Fruit fly (Drosophila melanogaster) whole organism, embryonic: ENCODE measurements around the gene CG32568.

Experiments used
- Antp ChIP-seq: fragments of 200-800 bp; sonication (Bioruptor generic); optimal IDR thresholded peaks from 3 replicates; lab custom pipeline; 2016; ENCODE audit warnings: missing biosample characterization, missing genetic modification characterization
- CG10366 ChIP-seq: fragments of 200-800 bp; sonication (Bioruptor generic); IDR thresholded peaks from 2 replicates; pipeline ENCODE4 v1.3.6; 2022; ENCODE audit warnings: missing biosample characterization, missing genetic modification characterization
- CG11456 ChIP-seq: fragments of 200-800 bp; sonication (Bioruptor generic); IDR thresholded peaks from 3 replicates; pipeline ENCODE4 v1.3.6; 2022; ENCODE audit warnings: missing biosample characterization, missing genetic modification characterization
- CG12299 ChIP-seq: fragments of 200-800 bp; sonication (Bioruptor generic); optimal IDR thresholded peaks from 2 replicates; lab custom pipeline; 2018; ENCODE audit warnings: missing biosample characterization, mild to moderate bottlenecking, missing genetic modification characterization
- CG13424 ChIP-seq: fragments of 200-800 bp; sonication (Bioruptor generic); optimal IDR thresholded peaks from 2 replicates; lab custom pipeline; 2019; ENCODE audit warnings: missing biosample characterization, mild to moderate bottlenecking, missing genetic modification characterization, moderate library complexity
- CG14014 ChIP-seq: fragments of 200-800 bp; sonication (Bioruptor generic); IDR thresholded peaks from 2 replicates; pipeline ENCODE4 v1.3.6; 2022; ENCODE audit warnings: missing biosample characterization, missing genetic modification characterization
- CG15011 ChIP-seq: fragments of 200-800 bp; sonication (Bioruptor generic); optimal IDR thresholded peaks from 3 replicates; lab custom pipeline; 2018; ENCODE audit warnings: missing biosample characterization, mild to moderate bottlenecking, missing genetic modification characterization
- CG15479 ChIP-seq: fragments of 200-800 bp; sonication (Bioruptor generic); optimal IDR thresholded peaks from 3 replicates; lab custom pipeline; 2019; ENCODE audit warnings: missing biosample characterization, mild to moderate bottlenecking, missing genetic modification characterization, moderate library complexity
- CG17186 ChIP-seq: fragments of 200-800 bp; sonication (Bioruptor generic); optimal IDR thresholded peaks from 3 replicates; lab custom pipeline; 2017; ENCODE audit warnings: missing biosample characterization, missing genetic modification reagents, missing genetic modification characterization
- CG17328 ChIP-seq: fragments of 200-800 bp; sonication (Bioruptor generic); IDR thresholded peaks from 2 replicates; pipeline ENCODE4 v1.3.6; 2022; ENCODE audit warnings: missing biosample characterization, missing genetic modification characterization
- CG17361 ChIP-seq: fragments of 200-800 bp; sonication (Bioruptor generic); IDR thresholded peaks from 3 replicates; pipeline ENCODE4 v1.3.6; 2022; ENCODE audit warnings: missing biosample characterization, missing genetic modification characterization
- CG17385 ChIP-seq: fragments of 200-800 bp; sonication (Bioruptor generic); optimal IDR thresholded peaks from 3 replicates; lab custom pipeline; 2018; ENCODE audit warnings: missing biosample characterization, mild to moderate bottlenecking, missing genetic modification characterization
- CG2129 ChIP-seq: fragments of 200-800 bp; sonication (Bioruptor generic); IDR thresholded peaks from 2 replicates; pipeline ENCODE4 v1.3.6; 2022; ENCODE audit warnings: missing biosample characterization, missing genetic modification characterization; ENCODE audit not compliant: partially characterized antibody
- CG31365 ChIP-seq: fragments of 200-800 bp; sonication (Bioruptor generic); optimal IDR thresholded peaks from 2 replicates; lab custom pipeline; 2018; ENCODE audit warnings: missing biosample characterization, mild to moderate bottlenecking, missing genetic modification characterization
- CG32772 ChIP-seq: fragments of 200-800 bp; sonication (Bioruptor generic); IDR thresholded peaks from 2 replicates; pipeline ENCODE4 v1.3.6; 2022; ENCODE audit warnings: missing biosample characterization, missing genetic modification characterization
- CG3847 ChIP-seq: fragments of 200-800 bp; sonication (Bioruptor generic); IDR thresholded peaks from 2 replicates; pipeline ENCODE4 v1.3.6; 2022; ENCODE audit warnings: missing biosample characterization, missing genetic modification characterization
- CG4424 ChIP-seq: fragments of 200-800 bp; sonication (Bioruptor generic); optimal IDR thresholded peaks from 3 replicates; lab custom pipeline; 2016; ENCODE audit warnings: missing biosample characterization, missing genetic modification characterization
- CG4730 ChIP-seq: fragments of 200-800 bp; sonication (Bioruptor generic); IDR thresholded peaks from 2 replicates; pipeline ENCODE4 v1.3.6; 2022; ENCODE audit warnings: missing biosample characterization, missing genetic modification characterization
- CG4820 ChIP-seq: fragments of 200-800 bp; sonication (Bioruptor generic); optimal IDR thresholded peaks from 3 replicates; lab custom pipeline; 2016; ENCODE audit warnings: missing biosample characterization, missing genetic modification characterization
- CG5245 ChIP-seq: fragments of 200-800 bp; sonication (Bioruptor generic); optimal IDR thresholded peaks from 3 replicates; lab custom pipeline; 2016; ENCODE audit warnings: missing biosample characterization, missing genetic modification characterization
- CG6854 ChIP-seq: fragments of 200-800 bp; sonication (Bioruptor generic); optimal IDR thresholded peaks from 3 replicates; lab custom pipeline; 2017; ENCODE audit warnings: missing biosample characterization, mild to moderate bottlenecking, missing genetic modification characterization
- CG7839 ChIP-seq: fragments of 200-800 bp; sonication (Bioruptor generic); optimal IDR thresholded peaks from 3 replicates; lab custom pipeline; 2018; ENCODE audit warnings: missing biosample characterization, mild to moderate bottlenecking, missing genetic modification characterization, moderate library complexity
- CG7987 ChIP-seq: fragments of 200-800 bp; sonication (Bioruptor generic); optimal IDR thresholded peaks from 2 replicates; lab custom pipeline; 2018; ENCODE audit warnings: missing biosample characterization, mild to moderate bottlenecking, missing genetic modification characterization, moderate library complexity
- CG8388 ChIP-seq: fragments of 200-800 bp; sonication (Bioruptor generic); optimal IDR thresholded peaks from 2 replicates; lab custom pipeline; 2019; ENCODE audit warnings: missing biosample characterization, mild to moderate bottlenecking, missing genetic modification characterization, moderate library complexity
- CG9817 ChIP-seq: fragments of 200-800 bp; sonication (Bioruptor generic); optimal IDR thresholded peaks from 2 replicates; lab custom pipeline; 2018; ENCODE audit warnings: missing biosample characterization, mild to moderate bottlenecking, missing genetic modification characterization, moderate library complexity
- Doc2 ChIP-seq: fragments of 200-800 bp; sonication (Bioruptor generic); IDR thresholded peaks from 2 replicates; pipeline ENCODE4 v1.3.6; 2022; ENCODE audit warnings: missing biosample characterization, missing genetic modification characterization
- Hsf ChIP-seq: fragments of 200-800 bp; sonication (Bioruptor generic); optimal IDR thresholded peaks from 3 replicates; lab custom pipeline; 2016; ENCODE audit warnings: missing biosample characterization, missing genetic modification characterization
- Lpt ChIP-seq: fragments of >200 bp; optimal IDR thresholded peaks from 2 replicates; lab custom pipeline; 2018; ENCODE audit warnings: missing biosample characterization, missing genetic modification characterization
- NFAT ChIP-seq: fragments of 200-800 bp; sonication (Bioruptor generic); IDR thresholded peaks from 2 replicates; pipeline ENCODE4 v1.3.6; 2022; ENCODE audit warnings: missing biosample characterization, missing genetic modification characterization
- Optix ChIP-seq: fragments of 200-800 bp; sonication (Bioruptor generic); IDR thresholded peaks from 3 replicates; pipeline ENCODE4 v1.3.6; 2022; ENCODE audit warnings: missing biosample characterization, missing genetic modification characterization
- Rfx ChIP-seq: fragments of 200-800 bp; sonication (Bioruptor generic); IDR thresholded peaks from 2 replicates; pipeline ENCODE4 v1.3.6; 2022; ENCODE audit warnings: missing biosample characterization, missing genetic modification characterization
- Xrp1 ChIP-seq: fragments of 200-800 bp; sonication (Bioruptor generic); IDR thresholded peaks from 2 replicates; pipeline ENCODE4 v1.3.6; 2022; ENCODE audit warnings: missing biosample characterization, missing genetic modification characterization
- YL-1 ChIP-seq: fragments of 200-800 bp; sonication (Bioruptor generic); optimal IDR thresholded peaks from 3 replicates; lab custom pipeline; 2017; ENCODE audit warnings: missing biosample characterization, mild to moderate bottlenecking, missing genetic modification characterization
- ara ChIP-seq: fragments of 200-800 bp; sonication (Bioruptor generic); IDR thresholded peaks from 2 replicates; pipeline ENCODE4 v1.3.6; 2022; ENCODE audit warnings: missing biosample characterization, missing genetic modification characterization
- bcd ChIP-seq: fragments of 200-800 bp; sonication (Bioruptor generic); optimal IDR thresholded peaks from 2 replicates; lab custom pipeline; 2017; ENCODE audit warnings: missing biosample characterization, mild to moderate bottlenecking, missing genetic modification characterization
- corto ChIP-seq: fragments of 200-800 bp; sonication (Bioruptor generic); optimal IDR thresholded peaks from 2 replicates; lab custom pipeline; 2016; ENCODE audit warnings: missing biosample characterization, mild to moderate bottlenecking, missing genetic modification characterization, moderate library complexity
- kah ChIP-seq: fragments of 200-800 bp; sonication (Bioruptor generic); optimal IDR thresholded peaks from 2 replicates; lab custom pipeline; 2018; ENCODE audit warnings: missing biosample characterization, mild to moderate bottlenecking, missing genetic modification characterization
- klu ChIP-seq: fragments of 200-800 bp; sonication (Bioruptor generic); IDR thresholded peaks from 2 replicates; pipeline ENCODE4 v1.3.6; 2022; ENCODE audit warnings: missing biosample characterization, missing genetic modification characterization
- lab ChIP-seq: fragments of 200-800 bp; sonication (Bioruptor generic); optimal IDR thresholded peaks from 3 replicates; lab custom pipeline; 2017; ENCODE audit warnings: missing biosample characterization, missing genetic modification characterization, mild to moderate bottlenecking, moderate library complexity, missing genetic modification reagents
- lilli ChIP-seq: fragments of 200-800 bp; sonication (Bioruptor generic); optimal IDR thresholded peaks from 3 replicates; lab custom pipeline; 2016; ENCODE audit warnings: missing biosample characterization, missing genetic modification characterization
- lola ChIP-seq, 3 experiments: fragments of >200 bp in 2 of 3; fragments of 200-800 bp in 1 of 3; sonication (Bioruptor generic) in 1 of 3; optimal IDR thresholded peaks; 2 replicates each; lab custom pipeline; 2017 to 2019; ENCODE audit warnings: missing biosample characterization in 3 of 3, missing genetic modification characterization in 3 of 3, mild to moderate bottlenecking in 1 of 3, moderate library complexity in 1 of 3
- lov ChIP-seq, 2 experiments: fragments of 200-800 bp in 1 of 2; fragments of >200 bp in 1 of 2; sonication (Bioruptor generic) in 1 of 2; IDR thresholded peaks in 1 of 2; optimal IDR thresholded peaks in 1 of 2; 2 replicates in 1 of 2; 3 replicates in 1 of 2; pipeline versions ENCODE4 v1.3.6 to Lab custom; 2017 to 2022; ENCODE audit warnings: missing biosample characterization in 1 of 2, missing genetic modification characterization in 1 of 2
- mam ChIP-seq: fragments of 200-800 bp; sonication (Bioruptor generic); optimal IDR thresholded peaks from 3 replicates; lab custom pipeline; 2016; ENCODE audit warnings: missing biosample characterization, missing genetic modification characterization
- nerfin-1 ChIP-seq: fragments of 200-800 bp; sonication (Bioruptor generic); optimal IDR thresholded peaks from 3 replicates; lab custom pipeline; 2019; ENCODE audit warnings: missing biosample characterization, mild to moderate bottlenecking, missing genetic modification characterization, moderate library complexity
- pan ChIP-seq, 4 experiments: fragments of >200 bp in 3 of 4; fragments of 200-800 bp in 1 of 4; sonication (Bioruptor generic) in 1 of 4; optimal IDR thresholded peaks in 3 of 4; IDR thresholded peaks in 1 of 4; 2 replicates each; pipeline versions ENCODE4 v1.3.6 to Lab custom; 2017 to 2022; ENCODE audit warnings: missing biosample characterization in 2 of 4, missing genetic modification characterization in 2 of 4, mixed read lengths in 1 of 4
- repo ChIP-seq: fragments of 200-800 bp; sonication (Bioruptor generic); optimal IDR thresholded peaks from 2 replicates; lab custom pipeline; 2016; ENCODE audit warnings: missing biosample characterization, missing genetic modification characterization
- zen ChIP-seq: fragments of 200-800 bp; sonication (Bioruptor generic); optimal IDR thresholded peaks from 3 replicates; lab custom pipeline; 2018; ENCODE audit warnings: missing biosample characterization, mild to moderate bottlenecking, missing genetic modification characterization, moderate library complexity

CG32568 gene

DNA sequence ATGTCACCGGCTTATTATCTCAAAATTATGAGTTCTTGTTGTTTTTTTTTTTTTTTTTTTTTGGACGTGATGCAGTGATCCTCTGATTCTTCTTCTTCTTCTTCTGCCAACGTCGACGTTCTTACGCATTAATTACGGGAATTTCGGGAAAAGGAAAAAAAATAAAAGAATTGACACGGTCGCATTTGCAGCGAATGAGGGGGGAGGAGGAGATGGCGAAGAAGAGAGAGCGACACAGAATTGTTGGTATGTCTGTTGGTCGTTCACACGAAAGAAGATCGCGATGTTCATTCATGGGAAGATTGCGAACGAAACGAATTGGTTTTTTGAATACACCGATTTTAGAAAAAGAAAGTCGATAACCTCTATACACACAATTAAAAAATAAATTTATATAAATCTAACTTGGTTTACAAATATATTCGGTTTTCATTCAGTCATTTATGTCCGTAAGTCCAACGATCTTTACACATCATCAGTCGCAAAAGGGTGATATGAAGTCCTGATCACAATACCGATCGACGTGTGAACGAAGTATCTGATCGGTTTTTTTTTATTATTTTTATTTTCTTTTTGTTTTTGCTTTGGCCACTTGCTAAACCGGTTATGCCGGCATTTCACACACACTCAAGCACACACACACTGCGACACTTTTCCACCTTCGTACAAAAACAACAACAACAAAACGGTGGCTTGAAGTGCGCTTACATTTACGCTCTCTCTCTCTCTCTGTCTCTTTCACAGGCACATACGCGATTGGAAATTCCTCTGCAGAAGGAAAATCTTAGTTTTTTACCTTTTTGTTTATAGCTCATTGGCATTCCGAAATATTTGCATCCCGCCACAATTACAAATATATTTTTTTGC lies 10.2 kb downstream of the CG32568 start (continued):
- peak; percentile 83 for TF ChIP-seq CG7839 (tag; lab: Kevin White, UChicago)
- TF ChIP-seq CG4820 = peak; percentile 99
- peak; percentile 86 for TF ChIP-seq CG13424 (tag; lab: Kevin White, UChicago)
- TF ChIP-seq Rfx = peak; percentile 70
- TF ChIP-seq corto (GFP tag; lab: Kevin White, UChicago) = peak; percentile 78
- peak; percentile 33 for TF ChIP-seq Hsf (GFP tag; lab: Kevin White, UChicago)
- TF ChIP-seq Lpt (GFP tag; lab: Kevin White, UChicago) = no peak
- TF ChIP-seq CG14014 (GFP tag; lab: Robert Waterston, UW) = peak; percentile 54; the same call in 1 of the 2 replicates
- peak; percentile 56 for TF ChIP-seq CG9817 (tag; lab: Kevin White, UChicago)
- TF ChIP-seq NFAT (GFP tag; lab: Robert Waterston, UW) = no peak
- no peak for TF ChIP-seq CG11456
- TF ChIP-seq Optix (GFP tag; lab: Robert Waterston, UW) = no peak
- no peak for TF ChIP-seq Antp (GFP tag; lab: Kevin White, UChicago)
- TF ChIP-seq lola (GFP tag; optimal IDR thresholded peaks at IDR 0.05; lab: Kevin White, UChicago) = peak in 1 of 3 experiments; percentile 85
- peak; percentile 30 for TF ChIP-seq CG15479 (GFP tag; lab: Kevin White, UChicago)
- TF ChIP-seq CG4424 (GFP tag; lab: Kevin White, UChicago) = peak; percentile 71
- TF ChIP-seq YL-1 (GFP tag; lab: Kevin White, UChicago) = peak; percentile 4
- peak; percentile 68 for TF ChIP-seq CG17385 (GFP tag; lab: Kevin White, UChicago)
- peak; percentile 56 for TF ChIP-seq CG15011 (GFP tag; lab: Kevin White, UChicago)
- TF ChIP-seq kah (GFP tag; lab: Kevin White, UChicago) = peak; percentile 52
- no peak for TF ChIP-seq CG5245 (GFP tag; lab: Kevin White, UChicago)
- TF ChIP-seq klu (GFP tag; lab: Robert Waterston, UW) = no peak
- TF ChIP-seq bcd (GFP tag; lab: Kevin White, UChicago) = peak; percentile 54
- peak; percentile 67 for TF ChIP-seq Xrp1 (GFP tag; lab: Robert Waterston, UW)
- TF ChIP-seq CG4730 = peak; percentile 35
- no peak for TF ChIP-seq mam (GFP tag; lab: Kevin White, UChicago)
- no peak for TF ChIP-seq pan (optimal IDR thresholded peaks at IDR 0.05; lab: Kevin White, UChicago)
- TF ChIP-seq pan (GFP tag; optimal IDR thresholded peaks at IDR 0.05 in 1 of 2, IDR thresholded peaks at IDR 0.05 in 1 of 2) = peak in 1 of 2 experiments; percentile 42
- peak; percentile 39 for TF ChIP-seq CG10366
- TF ChIP-seq lov (optimal IDR thresholded peaks at IDR 0.05; lab: Kevin White, UChicago) = no peak
- 0 out of 3 replicates have a peak, but pooled peaks have one; percentile 27 for TF ChIP-seq lov (GFP tag; IDR thresholded peaks at IDR 0.05; lab: Robert Waterston, UW)
- peak; percentile 67 for TF ChIP-seq CG12299 (tag; lab: Kevin White, UChicago)
- peak; percentile 79 for TF ChIP-seq CG17361 (GFP tag; lab: Robert Waterston, UW)
- peak; percentile 9 for TF ChIP-seq CG31365 (tag; lab: Kevin White, UChicago)
- TF ChIP-seq CG17328 (GFP tag; lab: Robert Waterston, UW) = peak; percentile 53
- peak; percentile 65 for TF ChIP-seq nerfin-1 (tag; lab: Kevin White, UChicago)
- TF ChIP-seq lilli = peak; percentile 65
- peak; percentile 57 for TF ChIP-seq zen (tag; lab: Kevin White, UChicago)
- TF ChIP-seq CG7987 (GFP tag; lab: Kevin White, UChicago) = peak; percentile 2
- no peak for TF ChIP-seq CG32772 (GFP tag; lab: Robert Waterston, UW)
- peak; percentile 80 for TF ChIP-seq CG8388
- peak; percentile 53; the same call in 1 of the 2 replicates for TF ChIP-seq ara (GFP tag; lab: Robert Waterston, UW)
- TF ChIP-seq lab (GFP tag; lab: Kevin White, UChicago) = peak; percentile 73
- TF ChIP-seq CG3847 = 0 out of 2 replicates have a peak, but pooled peaks have one; percentile 32
- TF ChIP-seq repo (GFP tag; lab: Kevin White, UChicago) = no peak
- no peak for TF ChIP-seq CG17186
- peak; percentile 50 for TF ChIP-seq CG6854 (GFP tag; lab: Kevin White, UChicago)
- no peak for TF ChIP-seq Doc2 (GFP tag; lab: Robert Waterston, UW)
- TF ChIP-seq CG2129 = no peak
